Fruit fly (Drosophila melanogaster) whole organism, pupa: ENCODE results near the gene Wnt4.

Source experiments
- CG10348 ChIP-seq: fragments of 200-800 bp; sonication (Bioruptor generic); IDR thresholded peaks from 2 replicates; pipeline ENCODE4 v1.3.6; 2022; ENCODE audit warnings: missing biosample characterization, missing genetic modification characterization
- CG12605 ChIP-seq: fragments of 200-800 bp; sonication (Bioruptor generic); IDR thresholded peaks from 2 replicates; pipeline ENCODE4 v1.3.6; 2022; ENCODE audit warnings: missing biosample characterization, missing genetic modification characterization
- CG13204 ChIP-seq: fragments of 200-800 bp; sonication (Bioruptor generic); optimal IDR thresholded peaks from 2 replicates; lab custom pipeline; 2018; ENCODE audit warnings: missing biosample characterization, mild to moderate bottlenecking, missing genetic modification characterization, moderate library complexity
- CG14655 ChIP-seq: fragments of 200-800 bp; sonication (Bioruptor generic); optimal IDR thresholded peaks from 3 replicates; lab custom pipeline; 2017; ENCODE audit warnings: mild to moderate bottlenecking, missing biosample characterization, missing genetic modification reagents, missing genetic modification characterization
- CG32121 ChIP-seq: fragments of 200-800 bp; sonication (Bioruptor generic); IDR thresholded peaks from 2 replicates; pipeline ENCODE4 v1.3.6; 2022; ENCODE audit warnings: missing biosample characterization, missing genetic modification characterization
- CG34367 ChIP-seq: fragments of 200-800 bp; sonication (Bioruptor generic); optimal IDR thresholded peaks from 2 replicates; lab custom pipeline; 2018; ENCODE audit warnings: missing biosample characterization, mild to moderate bottlenecking, missing genetic modification characterization
- CG4496 ChIP-seq: fragments of 200-800 bp; sonication (Bioruptor generic); IDR thresholded peaks from 3 replicates; pipeline ENCODE4 v1.3.6; 2022; ENCODE audit warnings: missing biosample characterization, missing genetic modification characterization
- CG8159 ChIP-seq: fragments of 200-800 bp; sonication (Bioruptor generic); optimal IDR thresholded peaks from 3 replicates; lab custom pipeline; 2018; ENCODE audit warnings: missing biosample characterization, mild to moderate bottlenecking, missing genetic modification characterization, moderate library complexity
- D1 ChIP-seq: fragments of 200-800 bp; sonication (Bioruptor generic); optimal IDR thresholded peaks from 2 replicates; lab custom pipeline; 2018; ENCODE audit warnings: missing biosample characterization, mild to moderate bottlenecking, missing genetic modification characterization, moderate library complexity
- EcR ChIP-seq: fragments of 200-800 bp; sonication (Bioruptor generic); optimal IDR thresholded peaks from 3 replicates; lab custom pipeline; 2019; ENCODE audit warnings: missing biosample characterization, missing genetic modification characterization, mild to moderate bottlenecking, moderate library complexity, missing genetic modification reagents
- Pif1A ChIP-seq: fragments of 200-800 bp; sonication (Bioruptor generic); optimal IDR thresholded peaks from 3 replicates; lab custom pipeline; 2016; ENCODE audit warnings: missing biosample characterization, missing genetic modification characterization
- gl ChIP-seq: fragments of 200-800 bp; sonication (Bioruptor generic); optimal IDR thresholded peaks from 2 replicates; lab custom pipeline; 2018; ENCODE audit warnings: missing biosample characterization, mild to moderate bottlenecking, missing genetic modification characterization
- rn ChIP-seq: fragments of 200-800 bp; sonication (Bioruptor generic); IDR thresholded peaks from 2 replicates; pipeline ENCODE4 v1.3.6; 2022; ENCODE audit warnings: missing biosample characterization, missing genetic modification characterization

dm6 chr2L:7256144-7256543, 20.8 kb downstream of the Wnt4 start:
- TF ChIP-seq CG34367 (no peak), CG12605 (GFP tag; lab: Robert Waterston, UW) (no peak), CG10348 (GFP tag; lab: Robert Waterston, UW) (no peak), CG14655 (GFP tag; lab: Kevin White, UChicago) (no peak), CG8159 (tag; lab: Kevin White, UChicago) (no peak), rn (no peak), CG4496 (GFP tag; lab: Robert Waterston, UW) (no peak), CG13204 (no peak), CG32121 (GFP tag; lab: Robert Waterston, UW) (no peak), EcR (GFP tag; lab: Kevin White, UChicago) (no peak), gl (no peak), D1 (tag; lab: Kevin White, UChicago) (no peak), Pif1A (GFP tag; lab: Kevin White, UChicago) (no peak)
